Fruit fly (Drosophila melanogaster): ENCODE measurements around the gene CG5281.

The CG5281 gene

dm6 chr3R:11412371-11412770 is 23.3 kb upstream of the CG5281 start, which contains the start of gene Ipo9 (continued):
- TF ChIP-seq CG15514 (GFP tag; optimal IDR thresholded peaks at IDR 0.05) (peak; percentile 21), CG11723 (GFP tag; optimal IDR thresholded peaks at IDR 0.05) (no peak), CG12299 (tag; optimal IDR thresholded peaks at IDR 0.05) (no peak), CG43689 (GFP tag; IDR thresholded peaks at IDR 0.05) (no peak), stwl (tag; optimal IDR thresholded peaks at IDR 0.05) (peak; percentile 41), CG9817 (tag; optimal IDR thresholded peaks at IDR 0.05) (no peak)

- no peak for TF ChIP-seq seq (GFP tag; IDR thresholded peaks at IDR 0.05)
- TF ChIP-seq trem (tag; optimal IDR thresholded peaks at IDR 0.05) = no peak
Observed at dm6 chr3R:11418568-11418967, 17.1 kb upstream of the CG5281 start, which contains the start of the genes bumpel and CG45676. Gene bumpel (minus strand): TSS chr3R:11418668. Gene CG45676 (plus strand): TSS chr3R:11418885.

dm6 chr3R:11421643-11422122 is 14.0 kb upstream of the CG5281 start, which contains the start of the genes ninaG and Sptz:
Gene ninaG (minus strand): TSS chr3R:11421693.
Gene Sptz (plus strand): TSS chr3R:11422092.
- TF ChIP-seq CG14050 (GFP tag; IDR thresholded peaks at IDR 0.05) (peak; percentile 90), Sry-δ (GFP tag; optimal IDR thresholded peaks at IDR 0.05) (peak; percentile 91), CG10321 (GFP tag; IDR thresholded peaks at IDR 0.05) (peak; percentile 66), Rx (GFP tag; IDR thresholded peaks at IDR 0.05) (peak; percentile 95), CG31388 (GFP tag; optimal IDR thresholded peaks at IDR 0.05) (peak; percentile 89), amos (GFP tag; IDR thresholded peaks at IDR 0.05; ENCODE audit: partially characterized antibody) (peak; percentile 40), Fer1 (GFP tag; optimal IDR thresholded peaks at IDR 0.05) (no peak), Gsc (GFP tag; IDR thresholded peaks at IDR 0.05) (peak; percentile 81), corto (GFP tag; optimal IDR thresholded peaks at IDR 0.05) (no peak), E2f1 (GFP tag; IDR thresholded peaks at IDR 0.05) (peak; percentile 94), klu (GFP tag; IDR thresholded peaks at IDR 0.05) (peak; percentile 94), pros (GFP tag; optimal IDR thresholded peaks at IDR 0.05) (no peak), CG9215 (GFP tag; IDR thresholded peaks at IDR 0.05) (peak; percentile 94), chn (GFP tag; optimal IDR thresholded peaks at IDR 0.05) (peak; percentile 97), CG6765 (GFP tag; optimal IDR thresholded peaks at IDR 0.05) (peak; percentile 52), CG16863 (GFP tag; optimal IDR thresholded peaks at IDR 0.05) (peak; percentile 93), Lpt (GFP tag; optimal IDR thresholded peaks at IDR 0.05) (no peak), CG2129 (GFP tag; IDR thresholded peaks at IDR 0.05; ENCODE audit: partially characterized antibody) (no peak), repo (GFP tag; optimal IDR thresholded peaks at IDR 0.05) (peak; percentile 91), CkIIα-i1 (GFP tag; IDR thresholded peaks at IDR 0.05) (peak; percentile 74), CG8478 (optimal IDR thresholded peaks at IDR 0.05) (no peak), ato (GFP tag; IDR thresholded peaks at IDR 0.05; ENCODE audit: partially characterized antibody) (no peak), CG17568 (GFP tag; optimal IDR thresholded peaks at IDR 0.05) (no peak), NK7.1 (GFP tag; optimal IDR thresholded peaks at IDR 0.05) (peak; percentile 70), CG7745 (tag; optimal IDR thresholded peaks at IDR 0.05) (no peak), H2.0 (GFP tag; IDR thresholded peaks at IDR 0.05) (peak; percentile 95), CG10209 (GFP tag; optimal IDR thresholded peaks at IDR 0.05) (peak; percentile 92), HLH54F (GFP tag; optimal IDR thresholded peaks at IDR 0.05) (peak; percentile 97), Lim3 (GFP tag; IDR thresholded peaks at IDR 0.05) (peak; percentile 62; the same call in 1 of the 2 replicates), br (optimal IDR thresholded peaks at IDR 0.05) (no peak), CG15696 (tag; optimal IDR thresholded peaks at IDR 0.05) (peak; percentile 93), CG13624 (GFP tag; optimal IDR thresholded peaks at IDR 0.05) (peak; percentile 95), CG2199 (GFP tag; IDR thresholded peaks at IDR 0.05) (peak; percentile 95; the same call in 2 of the 3 replicates), tll (GFP tag; optimal IDR thresholded peaks at IDR 0.05) (peak in 1 of 2 experiments; percentile 26), CG15011 (GFP tag; optimal IDR thresholded peaks at IDR 0.05) (peak; percentile 75), CG14014 (GFP tag; IDR thresholded peaks at IDR 0.05) (peak; percentile 91), CG11247 (GFP tag; IDR thresholded peaks at IDR 0.05) (peak; percentile 95), Scr (GFP tag; IDR thresholded peaks at IDR 0.05; ENCODE audit: partially characterized antibody) (peak; percentile 64), gem (tag; optimal IDR thresholded peaks at IDR 0.05) (peak; percentile 95), Nf-YA (GFP tag; IDR thresholded peaks at IDR 0.05) (peak; percentile 87)

Measured in whole organism, embryonic.